Worm (Caenorhabditis elegans) whole organism, L1 larva: ENCODE data around the gene F36F12.7.

ENCODE experiments used
- C04F5.9 ChIP-seq: sonication (generic microtip); optimal IDR thresholded peaks from 2 replicates; lab custom pipeline; 2016; ENCODE audit warnings: missing genetic modification characterization, missing compliant biosample characterization
- Y116A8C.19 ChIP-seq: sonication (generic microtip); optimal IDR thresholded peaks from 2 replicates; lab custom pipeline; 2016; ENCODE audit warnings: missing compliant biosample characterization, missing genetic modification characterization, borderline replicate concordance
- aha-1 ChIP-seq: fragments of 150-350 bp; optimal IDR thresholded peaks from 2 replicates; lab custom pipeline; 2014; ENCODE audit warnings: missing biosample characterization, missing genetic modification characterization
- blmp-1 ChIP-seq: fragments of 150-350 bp; optimal IDR thresholded peaks from 2 replicates; lab custom pipeline; 2014; ENCODE audit warnings: missing biosample characterization, missing genetic modification characterization
- ceh-63 ChIP-seq: fragments of 200-800 bp; sonication (Bioruptor generic); optimal IDR thresholded peaks from 2 replicates; lab custom pipeline; 2018; ENCODE audit warnings: mild to moderate bottlenecking, missing genetic modification characterization, missing compliant biosample characterization
- ceh-82 ChIP-seq, 3 experiments: fragments of 150-350 bp in 1 of 3; sonication (generic microtip) in 2 of 3; optimal IDR thresholded peaks; 2 replicates each; lab custom pipeline; 2014 to 2017; ENCODE audit warnings: missing biosample characterization in 3 of 3, missing genetic modification characterization in 3 of 3
- ces-1 ChIP-seq: fragments of 150-350 bp; optimal IDR thresholded peaks from 2 replicates; lab custom pipeline; 2014; ENCODE audit warnings: missing biosample characterization, missing genetic modification reagents, missing genetic modification characterization
- elt-2 ChIP-seq: sonication (generic microtip); optimal IDR thresholded peaks from 2 replicates; lab custom pipeline; 2016; ENCODE audit warnings: missing genetic modification characterization, mild to moderate bottlenecking, inconsistent platforms, missing compliant biosample characterization, missing genetic modification reagents
- elt-3 ChIP-seq, 6 experiments: fragments of 150-350 bp in 1 of 6; sonication (generic microtip); optimal IDR thresholded peaks; 2 replicates each; lab custom pipeline; 2017 to 2018; ENCODE audit warnings: missing biosample characterization in 6 of 6, missing genetic modification characterization in 6 of 6, inconsistent platforms in 1 of 6
- ets-5 ChIP-seq: fragments of 200-800 bp; sonication (Bioruptor generic); IDR thresholded peaks from 2 replicates; pipeline ENCODE4 v1.3.6; 2022; ENCODE audit warnings: missing genetic modification characterization, missing compliant biosample characterization
- hlh-17 ChIP-seq: fragments of 200-800 bp; sonication (Bioruptor generic); optimal IDR thresholded peaks from 2 replicates; lab custom pipeline; 2018; ENCODE audit warnings: missing genetic modification characterization, mild to moderate bottlenecking, missing compliant biosample characterization, moderate library complexity, borderline replicate concordance
- hlh-4 ChIP-seq: sonication (generic microtip); optimal IDR thresholded peaks from 2 replicates; lab custom pipeline; 2016; ENCODE audit warnings: mild to moderate bottlenecking, missing genetic modification characterization, missing compliant biosample characterization
- hpl-2 ChIP-seq: fragments of 150-350 bp; optimal IDR thresholded peaks from 2 replicates; lab custom pipeline; 2014; ENCODE audit warnings: missing biosample characterization, missing genetic modification reagents, missing genetic modification characterization
- irx-1 ChIP-seq: sonication (generic microtip); optimal IDR thresholded peaks from 2 replicates; lab custom pipeline; 2016; ENCODE audit warnings: missing genetic modification characterization, missing compliant biosample characterization
- isw-1 ChIP-seq: fragments of 200-800 bp; sonication (Bioruptor generic); IDR thresholded peaks from 2 replicates; pipeline ENCODE4 v1.3.6; 2022; ENCODE audit warnings: missing genetic modification characterization, missing compliant biosample characterization
- lin-15B ChIP-seq: fragments of 150-350 bp; sonication (generic microtip); optimal IDR thresholded peaks from 3 replicates; lab custom pipeline; 2014; ENCODE audit warnings: missing biosample characterization, missing genetic modification characterization
- lin-35 ChIP-seq, 2 experiments: fragments of 150-350 bp; optimal IDR thresholded peaks; 2 replicates each; lab custom pipeline; 2014; ENCODE audit warnings: missing biosample characterization in 2 of 2, missing genetic modification characterization in 2 of 2, missing genetic modification reagents in 2 of 2
- lin-39 ChIP-seq: fragments of 150-350 bp; optimal IDR thresholded peaks from 2 replicates; lab custom pipeline; 2014; ENCODE audit warnings: missing biosample characterization, missing genetic modification reagents, missing genetic modification characterization
- lir-3 ChIP-seq: sonication (generic microtip); optimal IDR thresholded peaks from 2 replicates; lab custom pipeline; 2016; ENCODE audit warnings: mild to moderate bottlenecking, missing genetic modification characterization, moderate library complexity, missing compliant biosample characterization; ENCODE audit not compliant: poor library complexity
- mdl-1 ChIP-seq, 2 experiments: fragments of 150-350 bp; optimal IDR thresholded peaks; 2 replicates each; lab custom pipeline; 2014 to 2017; ENCODE audit warnings: missing biosample characterization in 2 of 2, missing genetic modification characterization in 2 of 2, inconsistent platforms in 1 of 2
- mef-2 ChIP-seq: fragments of 150-350 bp; optimal IDR thresholded peaks from 2 replicates; lab custom pipeline; 2014; ENCODE audit warnings: missing biosample characterization, missing genetic modification characterization
- mep-1 ChIP-seq: fragments of 150-350 bp; optimal IDR thresholded peaks from 2 replicates; lab custom pipeline; 2014; ENCODE audit warnings: missing biosample characterization, missing genetic modification characterization
- nhr-11 ChIP-seq: fragments of 150-350 bp; optimal IDR thresholded peaks from 2 replicates; lab custom pipeline; 2014; ENCODE audit warnings: missing biosample characterization, missing genetic modification characterization
- nhr-20 ChIP-seq: sonication (generic microtip); optimal IDR thresholded peaks from 2 replicates; lab custom pipeline; 2016; ENCODE audit warnings: mild to moderate bottlenecking, missing genetic modification characterization, missing compliant biosample characterization
- nhr-237 ChIP-seq: fragments of 150-350 bp; optimal IDR thresholded peaks from 2 replicates; lab custom pipeline; 2014; ENCODE audit warnings: missing biosample characterization, missing genetic modification characterization
- nhr-71 ChIP-seq: sonication (generic microtip); optimal IDR thresholded peaks from 2 replicates; lab custom pipeline; 2016; ENCODE audit warnings: mild to moderate bottlenecking, missing genetic modification characterization, moderate library complexity, missing compliant biosample characterization
- nhr-84 ChIP-seq: sonication (generic microtip); optimal IDR thresholded peaks from 2 replicates; lab custom pipeline; 2017; ENCODE audit warnings: missing biosample characterization, missing genetic modification characterization
- nhr-85 ChIP-seq: sonication (generic microtip); peaks from one replicate; lab custom pipeline; 2016; ENCODE audit warnings: missing genetic modification characterization, inconsistent platforms, missing compliant biosample characterization
- nhr-90 ChIP-seq: sonication (generic microtip); optimal IDR thresholded peaks from 2 replicates; lab custom pipeline; 2016; ENCODE audit warnings: mild to moderate bottlenecking, missing genetic modification characterization, missing compliant biosample characterization; ENCODE audit not compliant: poor library complexity
- pag-3 ChIP-seq: sonication (generic microtip); optimal IDR thresholded peaks from 2 replicates; lab custom pipeline; 2017; ENCODE audit warnings: missing genetic modification characterization, mild to moderate bottlenecking, missing compliant biosample characterization, antibody characterized with exemption, borderline replicate concordance; ENCODE audit not compliant: insufficient read depth
- pqm-1 ChIP-seq: sonication (generic microtip); optimal IDR thresholded peaks from 3 replicates; lab custom pipeline; 2017; ENCODE audit warnings: missing biosample characterization, missing genetic modification characterization
- rnt-1 ChIP-seq: sonication (generic microtip); optimal IDR thresholded peaks from 2 replicates; lab custom pipeline; 2016; ENCODE audit warnings: mild to moderate bottlenecking, missing genetic modification characterization, moderate library complexity, missing compliant biosample characterization
- skn-1 ChIP-seq: fragments of 150-350 bp; optimal IDR thresholded peaks from 2 replicates; lab custom pipeline; 2014; ENCODE audit warnings: missing biosample characterization, missing genetic modification characterization
- snu-23 ChIP-seq: sonication (generic microtip); optimal IDR thresholded peaks from 2 replicates; lab custom pipeline; 2016; ENCODE audit warnings: missing genetic modification characterization, missing compliant biosample characterization
- sox-4 ChIP-seq: sonication (generic microtip); optimal IDR thresholded peaks from 2 replicates; lab custom pipeline; 2016; ENCODE audit warnings: missing genetic modification characterization, missing compliant biosample characterization
- sptf-1 ChIP-seq: fragments of 150-350 bp; optimal IDR thresholded peaks from 2 replicates; lab custom pipeline; 2014; ENCODE audit warnings: missing biosample characterization, missing genetic modification characterization
- sup-37 ChIP-seq: fragments of 200-800 bp; sonication (Bioruptor generic); optimal IDR thresholded peaks from 2 replicates; lab custom pipeline; 2018; ENCODE audit warnings: mild to moderate bottlenecking, missing genetic modification characterization, missing compliant biosample characterization
- unc-130 ChIP-seq: fragments of 150-350 bp; optimal IDR thresholded peaks from 2 replicates; lab custom pipeline; 2017; ENCODE audit warnings: missing biosample characterization, missing genetic modification characterization, inconsistent platforms
- vab-15 ChIP-seq: sonication (generic microtip); optimal IDR thresholded peaks from 2 replicates; lab custom pipeline; 2017; ENCODE audit warnings: missing genotype, mild to moderate bottlenecking, missing genetic modification characterization, missing compliant biosample characterization
- ztf-4 ChIP-seq: fragments of 150-350 bp; optimal IDR thresholded peaks from 2 replicates; lab custom pipeline; 2014; ENCODE audit warnings: missing biosample characterization, missing genetic modification characterization

The F36F12.7 gene

ce11 chrV:2066780-2067179, 32.4 kb upstream of the F36F12.7 start, which contains the start of gene nhr-86:
nhr-86 (minus strand) TSS chrV:2066850.
- TF ChIP-seq nhr-11 (tag; lab: Kevin White, UChicago) (no peak), hlh-4 (tag; lab: Kevin White, UChicago) (no peak), ceh-82 (tag; optimal IDR thresholded peaks at IDR 0.05; lab: Kevin White, UChicago) (no peak), mep-1 (tag; lab: Kevin White, UChicago) (no peak), nhr-90 (tag; lab: Kevin White, UChicago) (no peak), ces-1 (GFP tag; lab: Kevin White, UChicago) (no peak), lin-35 (GFP tag; optimal IDR thresholded peaks at IDR 0.05; lab: Kevin White, UChicago) (peak in 1 of 2 experiments; percentile 33), elt-2 (tag; lab: Kevin White, UChicago) (no peak), sox-4 (tag; lab: Kevin White, UChicago) (no peak), pag-3 (tag; lab: Kevin White, UChicago) (no peak), hlh-17 (GFP tag; lab: Kevin White, UChicago) (no peak), aha-1 (tag; lab: Kevin White, UChicago) (no peak), hpl-2 (no peak), isw-1 (GFP tag; lab: Robert Waterston, UW) (no peak), mdl-1 (tag; optimal IDR thresholded peaks at IDR 0.05; lab: Kevin White, UChicago) (no peak), ets-5 (GFP tag; lab: Robert Waterston, UW) (no peak), skn-1 (tag; lab: Kevin White, UChicago) (peak; percentile 22), nhr-85 (tag; lab: Kevin White, UChicago) (peak; percentile 31), nhr-20 (peak; percentile 27), elt-3 (tag; optimal IDR thresholded peaks at IDR 0.05; lab: Kevin White, UChicago) (no peak), mef-2 (tag; lab: Kevin White, UChicago) (no peak), nhr-84 (no peak), rnt-1 (tag; lab: Kevin White, UChicago) (no peak), vab-15 (tag; lab: Kevin White, UChicago) (no peak), snu-23 (peak; percentile 39), sup-37 (GFP tag; lab: Kevin White, UChicago) (no peak), blmp-1 (tag; lab: Kevin White, UChicago) (peak; percentile 54), lin-15B (tag; lab: Kevin White, UChicago) (no peak), unc-130 (tag; lab: Kevin White, UChicago) (no peak)

DNA sequence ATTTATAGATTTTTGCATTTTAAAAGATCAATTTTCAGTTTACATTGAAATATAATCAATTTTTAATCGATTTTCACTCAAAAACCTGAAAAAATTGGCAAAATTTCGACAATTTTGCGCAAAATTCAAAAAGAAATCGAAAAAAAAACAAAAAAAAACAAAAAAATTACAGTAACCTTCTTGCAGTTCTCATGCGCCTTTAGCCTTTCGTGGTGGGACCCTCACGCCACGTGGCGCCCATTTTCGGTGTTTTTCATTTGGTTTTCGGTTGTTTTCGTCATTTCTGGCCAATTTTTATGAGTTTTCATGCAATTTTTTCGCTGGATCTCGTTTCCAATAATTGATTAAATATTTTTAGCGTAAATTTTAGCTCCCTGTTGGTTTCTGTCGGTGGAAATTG, 31.7 kb upstream of the F36F12.7 start:
- TF ChIP-seq hlh-17 (GFP tag; lab: Kevin White, UChicago): no peak
- TF ChIP-seq ztf-4 (tag; lab: Kevin White, UChicago): no peak
- no peak for TF ChIP-seq lin-35 (GFP tag; optimal IDR thresholded peaks at IDR 0.05; lab: Kevin White, UChicago)
- TF ChIP-seq blmp-1 (tag; lab: Kevin White, UChicago): no peak
- no peak for TF ChIP-seq lir-3 (tag; lab: Kevin White, UChicago)
- TF ChIP-seq irx-1 (tag; lab: Kevin White, UChicago): no peak
- no peak for TF ChIP-seq pqm-1 (tag; lab: Kevin White, UChicago)
- no peak for TF ChIP-seq nhr-71 (tag; lab: Kevin White, UChicago)
- no peak for TF ChIP-seq lin-39 (tag; lab: Kevin White, UChicago)
- no peak for TF ChIP-seq C04F5.9 (tag; lab: Kevin White, UChicago)
- no peak for TF ChIP-seq ceh-63 (GFP tag; lab: Kevin White, UChicago)
- no peak for TF ChIP-seq nhr-11 (tag; lab: Kevin White, UChicago)
- TF ChIP-seq vab-15 (tag; lab: Kevin White, UChicago): no peak
- TF ChIP-seq mep-1 (tag; lab: Kevin White, UChicago): no peak
- no peak for TF ChIP-seq Y116A8C.19 (tag; lab: Kevin White, UChicago)
- TF ChIP-seq aha-1 (tag; lab: Kevin White, UChicago): no peak
- no peak for TF ChIP-seq nhr-237 (tag; lab: Kevin White, UChicago)
- TF ChIP-seq sptf-1 (tag; lab: Kevin White, UChicago): no peak
- no peak for TF ChIP-seq mdl-1 (tag; optimal IDR thresholded peaks at IDR 0.05; lab: Kevin White, UChicago)
